Fruit fly (Drosophila melanogaster) whole organism, embryonic: Measurements from ENCODE around the gene Rab39.

ENCODE experiments used
- Adf1 ChIP-seq: fragments of 200-800 bp; sonication (Bioruptor generic); IDR thresholded peaks from 2 replicates; pipeline ENCODE4 v1.3.6; 2022; ENCODE audit warnings: missing biosample characterization, missing genetic modification characterization
- Bteb2 ChIP-seq: fragments of 200-800 bp; sonication (Bioruptor generic); optimal IDR thresholded peaks from 2 replicates; lab custom pipeline; 2016; ENCODE audit warnings: missing biosample characterization, missing genetic modification characterization
- C15 ChIP-seq: fragments of 200-800 bp; sonication (Bioruptor generic); IDR thresholded peaks from 3 replicates; pipeline ENCODE4 v1.3.6; 2022; ENCODE audit warnings: missing biosample characterization, missing genetic modification characterization
- CG11247 ChIP-seq: fragments of 200-800 bp; sonication (Bioruptor generic); IDR thresholded peaks from 2 replicates; pipeline ENCODE4 v1.3.6; 2022; ENCODE audit warnings: missing biosample characterization, missing genetic modification characterization
- CG11398 ChIP-seq: fragments of 200-800 bp; sonication (Bioruptor generic); optimal IDR thresholded peaks from 2 replicates; lab custom pipeline; 2016; ENCODE audit warnings: missing biosample characterization, missing genetic modification characterization
- CG12744 ChIP-seq: fragments of 200-800 bp; sonication (Bioruptor generic); optimal IDR thresholded peaks from 2 replicates; lab custom pipeline; 2016; ENCODE audit warnings: missing biosample characterization, missing genetic modification characterization
- CG13287 ChIP-seq: fragments of 200-800 bp; sonication (Bioruptor generic); IDR thresholded peaks from 2 replicates; pipeline ENCODE4 v1.3.6; 2022; ENCODE audit warnings: missing biosample characterization, missing genetic modification characterization; ENCODE audit not compliant: partially characterized antibody
- CG13296 ChIP-seq: fragments of 200-800 bp; sonication (Bioruptor generic); optimal IDR thresholded peaks from 3 replicates; lab custom pipeline; 2018; ENCODE audit warnings: missing biosample characterization, mild to moderate bottlenecking, missing genetic modification characterization
- CG13624 ChIP-seq: fragments of 200-800 bp; sonication (Bioruptor generic); optimal IDR thresholded peaks from 2 replicates; lab custom pipeline; 2016; ENCODE audit warnings: missing biosample characterization, missing genetic modification characterization
- CG13775 ChIP-seq: fragments of 200-800 bp; sonication (Bioruptor generic); optimal IDR thresholded peaks from 3 replicates; lab custom pipeline; 2017; ENCODE audit warnings: missing biosample characterization, mild to moderate bottlenecking, missing genetic modification characterization
- CG15073 ChIP-seq: fragments of 200-800 bp; sonication (Bioruptor generic); optimal IDR thresholded peaks from 2 replicates; lab custom pipeline; 2016; ENCODE audit warnings: missing biosample characterization, missing genetic modification characterization
- CG15601 ChIP-seq: fragments of 200-800 bp; sonication (Bioruptor generic); optimal IDR thresholded peaks from 3 replicates; lab custom pipeline; 2019; ENCODE audit warnings: missing biosample characterization, mild to moderate bottlenecking, missing genetic modification characterization, moderate library complexity
- CG1602 ChIP-seq: fragments of 200-800 bp; sonication (Bioruptor generic); optimal IDR thresholded peaks from 3 replicates; lab custom pipeline; 2016; ENCODE audit warnings: missing biosample characterization, missing genetic modification characterization
- CG2889 ChIP-seq: fragments of 200-800 bp; sonication (Bioruptor generic); IDR thresholded peaks from 3 replicates; pipeline ENCODE4 v1.3.6; 2022; ENCODE audit warnings: missing biosample characterization, missing genetic modification characterization
- CG3726 ChIP-seq: fragments of 200-800 bp; sonication (Bioruptor generic); IDR thresholded peaks from 3 replicates; pipeline ENCODE4, ENCODE4 v1.3.6; 2022; ENCODE audit warnings: missing biosample characterization, missing genetic modification characterization
- CG4328 ChIP-seq: fragments of 200-800 bp; sonication (Bioruptor generic); optimal IDR thresholded peaks from 3 replicates; lab custom pipeline; 2017; ENCODE audit warnings: missing biosample characterization, missing genetic modification reagents, missing genetic modification characterization
- CG43689 ChIP-seq: fragments of 200-800 bp; sonication (Bioruptor generic); IDR thresholded peaks from 2 replicates; pipeline ENCODE4 v1.3.6; 2022; ENCODE audit warnings: missing biosample characterization, missing genetic modification characterization
- CG7357 ChIP-seq: fragments of 200-800 bp; sonication (Bioruptor generic); IDR thresholded peaks from 3 replicates; pipeline ENCODE4 v1.3.6; 2022; ENCODE audit warnings: missing biosample characterization, missing genetic modification characterization
- CG7786 ChIP-seq: fragments of 200-800 bp; sonication (Bioruptor generic); optimal IDR thresholded peaks from 2 replicates; lab custom pipeline; 2016; ENCODE audit warnings: missing biosample characterization, missing genetic modification characterization
- CG7963 ChIP-seq: fragments of 200-800 bp; sonication (Bioruptor generic); IDR thresholded peaks from 3 replicates; pipeline ENCODE4 v1.3.6; 2022; ENCODE audit warnings: missing biosample characterization, missing genetic modification characterization; ENCODE audit not compliant: partially characterized antibody
- Dll ChIP-seq: fragments of 200-800 bp; sonication (Bioruptor generic); IDR thresholded peaks from 4 replicates; pipeline ENCODE4 v1.3.6; 2022; ENCODE audit warnings: missing biosample characterization, missing genetic modification characterization; ENCODE audit not compliant: partially characterized antibody
- Ets97D ChIP-seq: fragments of 200-800 bp; sonication (Bioruptor generic); optimal IDR thresholded peaks from 3 replicates; lab custom pipeline; 2016; ENCODE audit warnings: missing biosample characterization, missing genetic modification characterization
- Gsc ChIP-seq: fragments of 200-800 bp; sonication (Bioruptor generic); IDR thresholded peaks from 2 replicates; pipeline ENCODE4 v1.3.6; 2022; ENCODE audit warnings: missing biosample characterization, missing genetic modification characterization
- HmgD ChIP-seq: fragments of 200-800 bp; sonication (Bioruptor generic); optimal IDR thresholded peaks from 3 replicates; lab custom pipeline; 2016; ENCODE audit warnings: missing biosample characterization, missing genetic modification characterization
- MBD-R2 ChIP-seq: fragments of 200-800 bp; sonication (Bioruptor generic); IDR thresholded peaks from 2 replicates; pipeline ENCODE4 v1.3.6; 2022; ENCODE audit warnings: missing biosample characterization, missing genetic modification characterization
- Meics ChIP-seq: fragments of 200-800 bp; sonication (Bioruptor generic); optimal IDR thresholded peaks from 2 replicates; lab custom pipeline; 2017; ENCODE audit warnings: missing biosample characterization, mild to moderate bottlenecking, missing genetic modification characterization
- NC2α ChIP-seq: fragments of 200-800 bp; sonication (Bioruptor generic); optimal IDR thresholded peaks from 2 replicates; lab custom pipeline; 2016; ENCODE audit warnings: missing biosample characterization, missing genetic modification characterization
- Optix ChIP-seq: fragments of 200-800 bp; sonication (Bioruptor generic); IDR thresholded peaks from 3 replicates; pipeline ENCODE4 v1.3.6; 2022; ENCODE audit warnings: missing biosample characterization, missing genetic modification characterization
- Sin3A ChIP-seq: fragments of >200 bp; optimal IDR thresholded peaks from 2 replicates; lab custom pipeline; 2018
- Ssrp ChIP-seq: fragments of 200-800 bp; sonication (Bioruptor generic); optimal IDR thresholded peaks from 2 replicates; lab custom pipeline; 2018; ENCODE audit warnings: missing biosample characterization, mild to moderate bottlenecking, missing genetic modification characterization, moderate library complexity
- ara ChIP-seq: fragments of 200-800 bp; sonication (Bioruptor generic); IDR thresholded peaks from 2 replicates; pipeline ENCODE4 v1.3.6; 2022; ENCODE audit warnings: missing biosample characterization, missing genetic modification characterization
- bigmax ChIP-seq: fragments of 200-800 bp; sonication (Bioruptor generic); optimal IDR thresholded peaks from 2 replicates; lab custom pipeline; 2018; ENCODE audit warnings: missing biosample characterization, mild to moderate bottlenecking, missing genetic modification characterization
- chn ChIP-seq: fragments of 200-800 bp; sonication (Bioruptor generic); optimal IDR thresholded peaks from 2 replicates; lab custom pipeline; 2016; ENCODE audit warnings: missing biosample characterization, missing genetic modification characterization
- ci ChIP-seq: fragments of 200-800 bp; sonication (Bioruptor generic); IDR thresholded peaks from 3 replicates; pipeline ENCODE4 v1.3.6; 2022; ENCODE audit warnings: missing biosample characterization, missing genetic modification characterization
- dan ChIP-seq: fragments of 200-800 bp; sonication (Bioruptor generic); IDR thresholded peaks from 2 replicates; pipeline ENCODE4 v1.3.6; 2022; ENCODE audit warnings: missing biosample characterization, missing genetic modification characterization
- dmrt99B ChIP-seq: fragments of 200-800 bp; sonication (Bioruptor generic); optimal IDR thresholded peaks from 2 replicates; lab custom pipeline; 2018; ENCODE audit warnings: missing biosample characterization, mild to moderate bottlenecking, missing genetic modification characterization, moderate library complexity
- dpn ChIP-seq, 2 experiments: fragments of 200-800 bp; sonication (Bioruptor generic); optimal IDR thresholded peaks; 3 replicates each; lab custom pipeline; 2016; ENCODE audit warnings: missing biosample characterization in 2 of 2, missing genetic modification characterization in 2 of 2
- ewg ChIP-seq: fragments of 200-800 bp; sonication (Bioruptor generic); optimal IDR thresholded peaks from 3 replicates; lab custom pipeline; 2017; ENCODE audit warnings: mild to moderate bottlenecking, missing biosample characterization, missing genetic modification reagents, missing genetic modification characterization
- gcm2 ChIP-seq: fragments of 200-800 bp; sonication (Bioruptor generic); optimal IDR thresholded peaks from 2 replicates; lab custom pipeline; 2016; ENCODE audit warnings: missing biosample characterization, missing genetic modification characterization
- gro ChIP-seq: fragments of 200-800 bp; sonication (Bioruptor generic); optimal IDR thresholded peaks from 2 replicates; lab custom pipeline; 2016; ENCODE audit warnings: missing biosample characterization, missing genetic modification characterization
- hkb ChIP-seq, 2 experiments: fragments of 200-800 bp in 1 of 2; fragments of >200 bp in 1 of 2; sonication (Bioruptor generic) in 1 of 2; IDR thresholded peaks in 1 of 2; optimal IDR thresholded peaks in 1 of 2; 2 replicates each; pipeline versions ENCODE4 v1.3.6 to Lab custom; 2017 to 2022; ENCODE audit warnings: missing biosample characterization in 1 of 2, missing genetic modification characterization in 1 of 2
- mld ChIP-seq: fragments of 200-800 bp; sonication (Bioruptor generic); IDR thresholded peaks from 3 replicates; pipeline ENCODE4 v1.3.6; 2022; ENCODE audit warnings: missing biosample characterization, missing genetic modification characterization; ENCODE audit not compliant: partially characterized antibody
- pan ChIP-seq, 4 experiments: fragments of >200 bp in 3 of 4; fragments of 200-800 bp in 1 of 4; sonication (Bioruptor generic) in 1 of 4; optimal IDR thresholded peaks in 3 of 4; IDR thresholded peaks in 1 of 4; 2 replicates each; pipeline versions ENCODE4 v1.3.6 to Lab custom; 2017 to 2022; ENCODE audit warnings: missing biosample characterization in 2 of 4, missing genetic modification characterization in 2 of 4, mixed read lengths in 1 of 4
- pnt ChIP-seq: fragments of 200-800 bp; sonication (Bioruptor generic); optimal IDR thresholded peaks from 3 replicates; lab custom pipeline; 2016; ENCODE audit warnings: missing biosample characterization, missing genetic modification characterization
- sug ChIP-seq: fragments of 200-800 bp; optimal IDR thresholded peaks from 2 replicates; lab custom pipeline; 2019; ENCODE audit warnings: missing biosample characterization, mild to moderate bottlenecking, missing genetic modification characterization, moderate library complexity
- toy ChIP-seq: fragments of 200-800 bp; sonication (Bioruptor generic); IDR thresholded peaks from 2 replicates; pipeline ENCODE4 v1.3.6; 2022; ENCODE audit warnings: missing biosample characterization, missing genetic modification characterization
- usp ChIP-seq: fragments of >200 bp; optimal IDR thresholded peaks from 2 replicates; lab custom pipeline; 2017; ENCODE audit warnings: missing biosample characterization, missing genetic modification characterization
- zen ChIP-seq: fragments of 200-800 bp; sonication (Bioruptor generic); optimal IDR thresholded peaks from 3 replicates; lab custom pipeline; 2018; ENCODE audit warnings: missing biosample characterization, mild to moderate bottlenecking, missing genetic modification characterization, moderate library complexity

The Rab39 gene

dm6 chrX:7706398-7707349 is 28.0 kb upstream of the Rab39 start (continued):
- peak; percentile 84 for TF ChIP-seq dan (GFP tag; lab: Robert Waterston, UW)
- TF ChIP-seq gro (GFP tag; lab: Kevin White, UChicago): peak; percentile 52
- TF ChIP-seq CG3726: peak; percentile 96
- peak; percentile 93 for TF ChIP-seq Ssrp (tag; lab: Kevin White, UChicago)
- TF ChIP-seq zen (tag; lab: Kevin White, UChicago): peak; percentile 92
- peak; percentile 97 for TF ChIP-seq CG43689 (GFP tag; lab: Robert Waterston, UW)
- peak; percentile 99 for TF ChIP-seq ci (GFP tag; lab: Robert Waterston, UW)
- peak; percentile 93 for TF ChIP-seq C15
- TF ChIP-seq NC2α (GFP tag; lab: Kevin White, UChicago): peak; percentile 64
- peak; percentile 40 to 98 for TF ChIP-seq dpn (GFP tag; optimal IDR thresholded peaks at IDR 0.05; lab: Kevin White, UChicago)
- peak; percentile 94 for TF ChIP-seq CG13775 (GFP tag; lab: Kevin White, UChicago)
- peak; percentile 5 for TF ChIP-seq gcm2 (GFP tag; lab: Kevin White, UChicago)
- peak; percentile 99 for TF ChIP-seq CG4328 (GFP tag; lab: Kevin White, UChicago)
- TF ChIP-seq Ets97D (GFP tag; lab: Kevin White, UChicago): peak; percentile 60
- peak; percentile 90 for TF ChIP-seq Adf1 (GFP tag; lab: Robert Waterston, UW)
- peak; percentile 60 for TF ChIP-seq bigmax (GFP tag; lab: Kevin White, UChicago)
- TF ChIP-seq MBD-R2 (GFP tag; lab: Robert Waterston, UW): peak; percentile 99
- peak; percentile 59 for TF ChIP-seq chn
- TF ChIP-seq Dll (GFP tag; lab: Robert Waterston, UW): 0 out of 4 replicates have a peak, but pooled peaks have one; percentile 17
- peak; percentile 97 for TF ChIP-seq CG2889 (GFP tag; lab: Robert Waterston, UW)
- TF ChIP-seq CG1602 (GFP tag; lab: Kevin White, UChicago): peak; percentile 94
- no peak for TF ChIP-seq HmgD (GFP tag; lab: Kevin White, UChicago)
- peak; percentile 98 for TF ChIP-seq CG11247 (GFP tag; lab: Robert Waterston, UW)
- TF ChIP-seq CG7963 (GFP tag; lab: Robert Waterston, UW): no peak
- no peak for TF ChIP-seq hkb (optimal IDR thresholded peaks at IDR 0.05; lab: Kevin White, UChicago)
- TF ChIP-seq hkb (GFP tag; IDR thresholded peaks at IDR 0.05; lab: Robert Waterston, UW): peak; percentile 98
- peak; percentile 90 for TF ChIP-seq CG15073 (GFP tag; lab: Kevin White, UChicago)
- no peak for TF ChIP-seq mld (GFP tag; lab: Robert Waterston, UW)
- peak; percentile 98 for TF ChIP-seq Meics
- peak; percentile 59 for TF ChIP-seq pnt (GFP tag; lab: Kevin White, UChicago)
- TF ChIP-seq CG7357 (GFP tag; lab: Robert Waterston, UW): peak; percentile 95
- TF ChIP-seq sug (tag; lab: Kevin White, UChicago): peak; percentile 99
- peak; percentile 95 for TF ChIP-seq Optix
- no peak for TF ChIP-seq pan (optimal IDR thresholded peaks at IDR 0.05; lab: Kevin White, UChicago)
- peak in 1 of 2 experiments; percentile 99 for TF ChIP-seq pan (GFP tag; optimal IDR thresholded peaks at IDR 0.05 in 1 of 2, IDR thresholded peaks at IDR 0.05 in 1 of 2)
- TF ChIP-seq CG15601: peak; percentile 96
- peak; percentile 94 for TF ChIP-seq Gsc (GFP tag; lab: Robert Waterston, UW)
- TF ChIP-seq CG13624 (GFP tag; lab: Kevin White, UChicago): peak; percentile 48
- TF ChIP-seq toy: peak; percentile 98
- TF ChIP-seq dmrt99B (tag; lab: Kevin White, UChicago): peak; percentile 99
- TF ChIP-seq CG11398 (GFP tag; lab: Kevin White, UChicago): peak; percentile 48
- peak; percentile 64 for TF ChIP-seq Bteb2 (GFP tag; lab: Kevin White, UChicago)
- peak; percentile 76 for TF ChIP-seq CG12744 (GFP tag; lab: Kevin White, UChicago)
- TF ChIP-seq CG13296 (GFP tag; lab: Kevin White, UChicago): peak; percentile 99
- TF ChIP-seq CG7786: peak; percentile 82
- peak; percentile 97 for TF ChIP-seq ara (GFP tag; lab: Robert Waterston, UW)
- TF ChIP-seq ewg: peak; percentile 91
- TF ChIP-seq CG13287: peak; percentile 25; the same call in 1 of the 2 replicates
- no peak for TF ChIP-seq Sin3A (lab: Kevin White, UChicago)
- no peak for TF ChIP-seq usp (GFP tag; lab: Kevin White, UChicago)
